Fruit fly (Drosophila melanogaster) Kc167 (cell line): ENCODE results near the gene Best1.

Source experiments
- Myc ChIP-seq: fragments of >200 bp; optimal IDR thresholded peaks from 2 replicates; lab custom pipeline; 2017; ENCODE audit warnings: missing external identifiers
- Sin3A ChIP-seq: fragments of >200 bp; optimal IDR thresholded peaks from 2 replicates; lab custom pipeline; 2018; ENCODE audit warnings: missing external identifiers
- h ChIP-seq: fragments of >200 bp; optimal IDR thresholded peaks from 3 replicates; lab custom pipeline; 2018; ENCODE audit warnings: missing external identifiers
- insv ChIP-seq: fragments of >200 bp; optimal IDR thresholded peaks from 3 replicates; lab custom pipeline; 2018; ENCODE audit warnings: missing external identifiers
- psq ChIP-seq: fragments of >200 bp; optimal IDR thresholded peaks from 2 replicates; lab custom pipeline; 2017; ENCODE audit warnings: missing external identifiers
- ttk ChIP-seq: sonication (Bioruptor generic); optimal IDR thresholded peaks from 2 replicates; lab custom pipeline; 2017; ENCODE audit warnings: missing external identifiers

- TF ChIP-seq ttk (lab: Kevin White, UChicago) = no peak
- TF ChIP-seq Myc (lab: Kevin White, UChicago) = no peak
- TF ChIP-seq psq (lab: Kevin White, UChicago) = no peak
- no peak for TF ChIP-seq h (lab: Kevin White, UChicago)
- TF ChIP-seq Sin3A (lab: Kevin White, UChicago) = no peak
- TF ChIP-seq insv = no peak
Measured at dm6 chr3R:10132906-10133416, 37.3 kb downstream of the Best1 start.
